Worm (Caenorhabditis elegans): ENCODE data around the gene alg-3.

alg-3 gene

ce11 chrIV:11688018-11688417 is 16.0 kb upstream of the alg-3 start, which contains the start of gene ZK792.5:
Gene ZK792.5 (minus strand): TSS chrIV:11688118.
- 0 out of 2 replicates have a peak, but pooled peaks have one; percentile 1 for TF ChIP-seq attf-6 (GFP tag; IDR thresholded peaks at IDR 0.05)
- no peak for TF ChIP-seq C17E4.6 (GFP tag; IDR thresholded peaks at IDR 0.05)

ce11 chrIV:11690988-11691387 is 13.1 kb upstream of the alg-3 start, which contains the start of gene let-60:
Gene let-60 (minus strand): TSS chrIV:11691088.
- TF ChIP-seq repo-1 (tag; optimal IDR thresholded peaks at IDR 0.05), result no peak
- no peak for TF ChIP-seq F52B5.7 (tag; optimal IDR thresholded peaks at IDR 0.05)
- no peak for TF ChIP-seq mcd-1 (GFP tag; IDR thresholded peaks at IDR 0.05)
- no peak for TF ChIP-seq madf-8 (GFP tag; conservative IDR thresholded peaks at IDR 0.05)
- no peak for TF ChIP-seq athp-1 (tag; optimal IDR thresholded peaks at IDR 0.05)
- no peak for TF ChIP-seq sea-2 (GFP tag; IDR thresholded peaks at IDR 0.05)
- no peak for TF ChIP-seq rec-8 (tag; optimal IDR thresholded peaks at IDR 0.05)
- TF ChIP-seq hlh-12 (tag; optimal IDR thresholded peaks at IDR 0.05), result no peak
- TF ChIP-seq lsl-1 (GFP tag; optimal IDR thresholded peaks at IDR 0.05), result no peak
- TF ChIP-seq ceh-91 (GFP tag; IDR thresholded peaks at IDR 0.05), result no peak
- no peak for TF ChIP-seq K11D2.4 (GFP tag; IDR thresholded peaks at IDR 0.05)
- no peak for TF ChIP-seq ceh-79 (tag; optimal IDR thresholded peaks at IDR 0.05)
- no peak for TF ChIP-seq hmg-1.2 (GFP tag; IDR thresholded peaks at IDR 0.05)
- no peak for TF ChIP-seq somi-1 (GFP tag; optimal IDR thresholded peaks at IDR 0.05)
- no peak for TF ChIP-seq ztf-28 (GFP tag; IDR thresholded peaks at IDR 0.05)
- no peak for TF ChIP-seq hrde-1 (tag; optimal IDR thresholded peaks at IDR 0.05; ENCODE audit: borderline replicate concordance)
- TF ChIP-seq K12H6.12 (tag; optimal IDR thresholded peaks at IDR 0.05), result no peak
- TF ChIP-seq attf-5 (GFP tag; optimal IDR thresholded peaks at IDR 0.05), result no peak
- TF ChIP-seq aptf-2 (GFP tag; conservative IDR thresholded peaks at IDR 0.05), result no peak
- no peak for TF ChIP-seq nfyb-1 (GFP tag; IDR thresholded peaks at IDR 0.05)

- peak; percentile 12 for TF ChIP-seq nhr-80 (tag; optimal IDR thresholded peaks at IDR 0.05)
- no peak for TF ChIP-seq cebp-1 (GFP tag; IDR thresholded peaks at IDR 0.05)
- TF ChIP-seq cebp-1 (tag; optimal IDR thresholded peaks at IDR 0.05), result peak; percentile 22
- TF ChIP-seq snpc-4 (GFP tag; optimal IDR thresholded peaks at IDR 0.05), result no peak
- peak in 1 of 4 experiments; percentile 25 for TF ChIP-seq snpc-4 (tag; optimal IDR thresholded peaks at IDR 0.05)
- no peak for TF ChIP-seq die-1 (tag; optimal IDR thresholded peaks at IDR 0.05)
These were observed 12.5 kb upstream of the alg-3 start for ce11 chrIV:11691524-11691923.

ce11 chrIV:11692071-11692673 is 11.9 kb upstream of the alg-3 start:
- peak; percentile 34 for TF ChIP-seq lin-54 (GFP tag; optimal IDR thresholded peaks at IDR 0.05)
- TF ChIP-seq attf-6 (GFP tag; IDR thresholded peaks at IDR 0.05), result no peak
- peak; percentile 48 for TF ChIP-seq gei-17 (GFP tag; optimal IDR thresholded peaks at IDR 0.05)
- peak; percentile 89 for TF ChIP-seq ets-4 (GFP tag; optimal IDR thresholded peaks at IDR 0.05)
- TF ChIP-seq let-607 (tag; optimal IDR thresholded peaks at IDR 0.05), result peak in 1 of 2 experiments; percentile 53
- TF ChIP-seq Y56A3A.18 (GFP tag; IDR thresholded peaks at IDR 0.05), result peak; percentile 45; the same call in 1 of the 2 replicates
- TF ChIP-seq ZK185.1 (tag; optimal IDR thresholded peaks at IDR 0.05; ENCODE audit: poor library complexity, severe bottlenecking), result peak; percentile 53
- peak; percentile 79 for TF ChIP-seq ztf-22 (GFP tag; optimal IDR thresholded peaks at IDR 0.05)
- TF ChIP-seq lin-40 (tag; optimal IDR thresholded peaks at IDR 0.05), result peak; percentile 58
- no peak for TF ChIP-seq snpc-4 (GFP tag; optimal IDR thresholded peaks at IDR 0.05)
- peak in 3 of 4 experiments; percentile 15 to 43 (median 25) for TF ChIP-seq snpc-4 (tag; optimal IDR thresholded peaks at IDR 0.05)
- no peak for TF ChIP-seq mel-28 (tag; optimal IDR thresholded peaks at IDR 0.05; ENCODE audit: borderline replicate concordance)
- TF ChIP-seq nfyb-1 (GFP tag; IDR thresholded peaks at IDR 0.05), result peak; percentile 49; the same call in 1 of the 2 replicates
- peak; percentile 69 for TF ChIP-seq nhr-90 (tag; optimal IDR thresholded peaks at IDR 0.05)
- TF ChIP-seq ceh-27 (GFP tag; optimal IDR thresholded peaks at IDR 0.05), result peak; percentile 32
- no peak for TF ChIP-seq cebp-1 (GFP tag; IDR thresholded peaks at IDR 0.05)
- peak; percentile 72 for TF ChIP-seq cebp-1 (tag; optimal IDR thresholded peaks at IDR 0.05)
- no peak for TF ChIP-seq mes-4 (tag; optimal IDR thresholded peaks at IDR 0.05)
- peak; percentile 98 for TF ChIP-seq nhr-80 (tag; optimal IDR thresholded peaks at IDR 0.05)
- peak; percentile 66 for TF ChIP-seq mcd-1 (GFP tag; IDR thresholded peaks at IDR 0.05)
- peak; percentile 62 for TF ChIP-seq chd-7 (tag; optimal IDR thresholded peaks at IDR 0.05)
- TF ChIP-seq egl-44 (GFP tag; IDR thresholded peaks at IDR 0.05), result 0 out of 2 replicates have a peak, but pooled peaks have one; percentile 21
- peak; percentile 28 for TF ChIP-seq repo-1 (tag; optimal IDR thresholded peaks at IDR 0.05)

Data from whole organism, young adult.